Worm (Caenorhabditis elegans) whole organism, L1 larva: ENCODE data around the gene ttr-52.

Experiments used
- C04F5.9 ChIP-seq: sonication (generic microtip); optimal IDR thresholded peaks from 2 replicates; lab custom pipeline; 2016; ENCODE audit warnings: missing genetic modification characterization, missing compliant biosample characterization
- Y116A8C.19 ChIP-seq: sonication (generic microtip); optimal IDR thresholded peaks from 2 replicates; lab custom pipeline; 2016; ENCODE audit warnings: missing compliant biosample characterization, missing genetic modification characterization, borderline replicate concordance
- aly-2 ChIP-seq: fragments of 150-350 bp; optimal IDR thresholded peaks from 2 replicates; lab custom pipeline; 2014; ENCODE audit warnings: missing biosample characterization, missing genetic modification characterization
- blmp-1 ChIP-seq: fragments of 150-350 bp; optimal IDR thresholded peaks from 2 replicates; lab custom pipeline; 2014; ENCODE audit warnings: missing biosample characterization, missing genetic modification characterization
- ceh-63 ChIP-seq: fragments of 200-800 bp; sonication (Bioruptor generic); optimal IDR thresholded peaks from 2 replicates; lab custom pipeline; 2018; ENCODE audit warnings: mild to moderate bottlenecking, missing genetic modification characterization, missing compliant biosample characterization
- ceh-90 ChIP-seq: sonication (generic microtip); optimal IDR thresholded peaks from 2 replicates; lab custom pipeline; 2016; ENCODE audit warnings: missing genetic modification characterization, missing compliant biosample characterization
- dpl-1 ChIP-seq, 3 experiments: fragments of 150-350 bp in 2 of 3; sonication (generic microtip) in 1 of 3; optimal IDR thresholded peaks; 2 replicates each; lab custom pipeline; 2014 to 2017; ENCODE audit warnings: missing biosample characterization in 3 of 3, missing genetic modification characterization in 3 of 3, missing genetic modification reagents in 3 of 3
- efl-3 ChIP-seq: fragments of 200-800 bp; sonication (Bioruptor generic); optimal IDR thresholded peaks from 2 replicates; lab custom pipeline; 2018; ENCODE audit warnings: mild to moderate bottlenecking, missing genetic modification characterization, missing compliant biosample characterization
- egl-27 ChIP-seq, 2 experiments: fragments of 150-350 bp in 1 of 2; sonication (generic microtip); optimal IDR thresholded peaks; 3 replicates each; lab custom pipeline; 2017 to 2018; ENCODE audit warnings: missing biosample characterization in 2 of 2, missing genetic modification characterization in 2 of 2, missing genetic modification reagents in 2 of 2
- ets-5 ChIP-seq: fragments of 200-800 bp; sonication (Bioruptor generic); IDR thresholded peaks from 2 replicates; pipeline ENCODE4 v1.3.6; 2022; ENCODE audit warnings: missing genetic modification characterization, missing compliant biosample characterization
- fkh-4 ChIP-seq: sonication (generic microtip); optimal IDR thresholded peaks from 2 replicates; lab custom pipeline; 2016; ENCODE audit warnings: missing compliant biosample characterization, missing genetic modification characterization, borderline replicate concordance
- fkh-8 ChIP-seq: sonication (generic microtip); optimal IDR thresholded peaks from 2 replicates; lab custom pipeline; 2016; ENCODE audit warnings: mild to moderate bottlenecking, missing genetic modification characterization, missing compliant biosample characterization
- jun-1 ChIP-seq: fragments of 150-350 bp; optimal IDR thresholded peaks from 2 replicates; lab custom pipeline; 2014; ENCODE audit warnings: missing biosample characterization, missing genetic modification reagents, missing genetic modification characterization
- lin-14 ChIP-seq: fragments of 200-800 bp; sonication (Bioruptor generic); optimal IDR thresholded peaks from 2 replicates; lab custom pipeline; 2018; ENCODE audit warnings: mild to moderate bottlenecking, missing genetic modification characterization, moderate library complexity, missing compliant biosample characterization
- lin-15B ChIP-seq: fragments of 150-350 bp; sonication (generic microtip); optimal IDR thresholded peaks from 3 replicates; lab custom pipeline; 2014; ENCODE audit warnings: missing biosample characterization, missing genetic modification characterization
- lin-35 ChIP-seq, 2 experiments: fragments of 150-350 bp; optimal IDR thresholded peaks; 2 replicates each; lab custom pipeline; 2014; ENCODE audit warnings: missing biosample characterization in 2 of 2, missing genetic modification characterization in 2 of 2, missing genetic modification reagents in 2 of 2
- lin-39 ChIP-seq: fragments of 150-350 bp; optimal IDR thresholded peaks from 2 replicates; lab custom pipeline; 2014; ENCODE audit warnings: missing biosample characterization, missing genetic modification reagents, missing genetic modification characterization
- lir-3 ChIP-seq: sonication (generic microtip); optimal IDR thresholded peaks from 2 replicates; lab custom pipeline; 2016; ENCODE audit warnings: mild to moderate bottlenecking, missing genetic modification characterization, moderate library complexity, missing compliant biosample characterization; ENCODE audit not compliant: poor library complexity
- lsy-2 ChIP-seq, 2 experiments: fragments of 150-350 bp; optimal IDR thresholded peaks; 2 replicates each; lab custom pipeline; 2014; ENCODE audit warnings: missing biosample characterization in 2 of 2, missing genetic modification characterization in 2 of 2
- mab-9 ChIP-seq: fragments of 200-800 bp; sonication (Bioruptor generic); IDR thresholded peaks from 2 replicates; pipeline ENCODE4 v1.3.6; 2022; ENCODE audit warnings: missing genetic modification reagents, missing genetic modification characterization, missing compliant biosample characterization
- mdl-1 ChIP-seq, 2 experiments: fragments of 150-350 bp; optimal IDR thresholded peaks; 2 replicates each; lab custom pipeline; 2014 to 2017; ENCODE audit warnings: missing biosample characterization in 2 of 2, missing genetic modification characterization in 2 of 2, inconsistent platforms in 1 of 2
- mef-2 ChIP-seq: fragments of 150-350 bp; optimal IDR thresholded peaks from 2 replicates; lab custom pipeline; 2014; ENCODE audit warnings: missing biosample characterization, missing genetic modification characterization
- nhr-19 ChIP-seq: fragments of 200-800 bp; sonication (Bioruptor generic); conservative IDR thresholded peaks from 2 replicates; pipeline ENCODE4 v1.3.6; 2022; ENCODE audit warnings: missing genetic modification characterization, missing compliant biosample characterization
- nhr-47 ChIP-seq: sonication (generic microtip); optimal IDR thresholded peaks from 2 replicates; lab custom pipeline; 2016; ENCODE audit warnings: mild to moderate bottlenecking, missing genetic modification characterization, moderate library complexity, missing compliant biosample characterization
- nhr-71 ChIP-seq: sonication (generic microtip); optimal IDR thresholded peaks from 2 replicates; lab custom pipeline; 2016; ENCODE audit warnings: mild to moderate bottlenecking, missing genetic modification characterization, moderate library complexity, missing compliant biosample characterization
- nhr-76 ChIP-seq: sonication (generic microtip); optimal IDR thresholded peaks from 2 replicates; lab custom pipeline; 2017; ENCODE audit warnings: missing biosample characterization, missing genetic modification characterization
- nhr-84 ChIP-seq: sonication (generic microtip); optimal IDR thresholded peaks from 2 replicates; lab custom pipeline; 2017; ENCODE audit warnings: missing biosample characterization, missing genetic modification characterization
- nhr-85 ChIP-seq: sonication (generic microtip); peaks from one replicate; lab custom pipeline; 2016; ENCODE audit warnings: missing genetic modification characterization, inconsistent platforms, missing compliant biosample characterization
- pqm-1 ChIP-seq: sonication (generic microtip); optimal IDR thresholded peaks from 3 replicates; lab custom pipeline; 2017; ENCODE audit warnings: missing biosample characterization, missing genetic modification characterization
- skn-1 ChIP-seq: fragments of 150-350 bp; optimal IDR thresholded peaks from 2 replicates; lab custom pipeline; 2014; ENCODE audit warnings: missing biosample characterization, missing genetic modification characterization
- sptf-1 ChIP-seq: fragments of 150-350 bp; optimal IDR thresholded peaks from 2 replicates; lab custom pipeline; 2014; ENCODE audit warnings: missing biosample characterization, missing genetic modification characterization
- sup-37 ChIP-seq: fragments of 200-800 bp; sonication (Bioruptor generic); optimal IDR thresholded peaks from 2 replicates; lab custom pipeline; 2018; ENCODE audit warnings: mild to moderate bottlenecking, missing genetic modification characterization, missing compliant biosample characterization
- tbx-2 ChIP-seq: sonication (generic microtip); optimal IDR thresholded peaks from 2 replicates; lab custom pipeline; 2016; ENCODE audit warnings: missing genetic modification characterization, missing compliant biosample characterization
- tlp-1 ChIP-seq: fragments of 150-350 bp; optimal IDR thresholded peaks from 2 replicates; lab custom pipeline; 2014; ENCODE audit warnings: missing biosample characterization, missing genetic modification characterization
- xbp-1 ChIP-seq: sonication (generic microtip); optimal IDR thresholded peaks from 2 replicates; lab custom pipeline; 2016; ENCODE audit warnings: missing genetic modification characterization, missing compliant biosample characterization

Gene ttr-52

ce11 chrIII:13429668-13430067 is 25.1 kb downstream of the ttr-52 start, which contains the start of gene bli-5:
bli-5 (minus strand) TSS chrIII:13429768.
- TF ChIP-seq sptf-1 (tag; lab: Kevin White, UChicago) = no peak
- no peak for TF ChIP-seq aly-2 (tag; lab: Kevin White, UChicago)
- TF ChIP-seq egl-27 (tag; optimal IDR thresholded peaks at IDR 0.05; lab: Kevin White, UChicago) = no peak
- TF ChIP-seq nhr-85 (tag; lab: Kevin White, UChicago) = no peak
- TF ChIP-seq mab-9 (GFP tag; lab: Robert Waterston, UW) = no peak
- TF ChIP-seq efl-3 (GFP tag; lab: Kevin White, UChicago) = no peak

- TF ChIP-seq ceh-63 (GFP tag; lab: Kevin White, UChicago) (no peak), ets-5 (GFP tag; lab: Robert Waterston, UW) (no peak), Y116A8C.19 (tag; lab: Kevin White, UChicago) (no peak), nhr-76 (no peak), nhr-85 (tag; lab: Kevin White, UChicago) (no peak), nhr-19 (GFP tag; lab: Robert Waterston, UW) (no peak), pqm-1 (tag; lab: Kevin White, UChicago) (no peak), xbp-1 (tag; lab: Kevin White, UChicago) (no peak), sptf-1 (tag; lab: Kevin White, UChicago) (no peak), sup-37 (no peak), aly-2 (tag; lab: Kevin White, UChicago) (no peak), ceh-90 (tag; lab: Kevin White, UChicago) (no peak), nhr-47 (no peak), lir-3 (tag; lab: Kevin White, UChicago) (no peak), C04F5.9 (tag; lab: Kevin White, UChicago) (no peak), fkh-4 (tag; lab: Kevin White, UChicago) (no peak), jun-1 (tag; lab: Kevin White, UChicago) (no peak), lin-35 (GFP tag; optimal IDR thresholded peaks at IDR 0.05; lab: Kevin White, UChicago) (no peak)
These were observed 25.6 kb downstream of the ttr-52 start, which contains the start of gene trf-1 for ce11 chrIII:13430162-13430561. trf-1 (plus strand) TSS chrIII:13430462.

- no peak for TF ChIP-seq mef-2 (tag; lab: Kevin White, UChicago)
- TF ChIP-seq fkh-8 (tag; lab: Kevin White, UChicago) = no peak
- no peak for TF ChIP-seq lsy-2 (tag; optimal IDR thresholded peaks at IDR 0.05; lab: Kevin White, UChicago)
- no peak for TF ChIP-seq sptf-1 (tag; lab: Kevin White, UChicago)
- no peak for TF ChIP-seq ceh-90 (tag; lab: Kevin White, UChicago)
- no peak for TF ChIP-seq tbx-2 (tag; lab: Kevin White, UChicago)
- no peak for TF ChIP-seq skn-1 (tag; lab: Kevin White, UChicago)
- no peak for TF ChIP-seq lin-39 (tag; lab: Kevin White, UChicago)
- no peak for TF ChIP-seq nhr-84 (tag; lab: Kevin White, UChicago)
- TF ChIP-seq nhr-85 (tag; lab: Kevin White, UChicago) = no peak
- TF ChIP-seq lin-15B (tag; lab: Kevin White, UChicago) = no peak
- no peak for TF ChIP-seq mab-9 (GFP tag; lab: Robert Waterston, UW)
- no peak for TF ChIP-seq C04F5.9 (tag; lab: Kevin White, UChicago)
- TF ChIP-seq lir-3 (tag; lab: Kevin White, UChicago) = no peak
- TF ChIP-seq mdl-1 (tag; optimal IDR thresholded peaks at IDR 0.05; lab: Kevin White, UChicago) = no peak
- TF ChIP-seq tlp-1 = no peak
- TF ChIP-seq blmp-1 = no peak
- TF ChIP-seq, all 84 proteins: peak for 0
These were observed 29.9 kb downstream of the ttr-52 start, which contains the start of gene F45G2.7 for ce11 chrIII:13434404-13434803. F45G2.7 (minus strand) TSS chrIII:13434504.

ce11 chrIII:13435570-13435969 is 31.1 kb downstream of the ttr-52 start, which contains the start of gene F45G2.8:
F45G2.8 (minus strand) TSS chrIII:13435670.
- no peak for TF ChIP-seq lin-14 (GFP tag; lab: Kevin White, UChicago)
- TF ChIP-seq nhr-76 = no peak
- no peak for TF ChIP-seq dpl-1 (GFP tag; optimal IDR thresholded peaks at IDR 0.05; lab: Kevin White, UChicago)
- no peak for TF ChIP-seq ceh-90 (tag; lab: Kevin White, UChicago)
- TF ChIP-seq nhr-71 (tag; lab: Kevin White, UChicago) = no peak
